Worm (Caenorhabditis elegans): ENCODE measurements around the gene Y41E3.18.
A peak's percentile ranks its signal among the peaks of the same experiment; 100 is the strongest.

Gene Y41E3.18

DNA sequence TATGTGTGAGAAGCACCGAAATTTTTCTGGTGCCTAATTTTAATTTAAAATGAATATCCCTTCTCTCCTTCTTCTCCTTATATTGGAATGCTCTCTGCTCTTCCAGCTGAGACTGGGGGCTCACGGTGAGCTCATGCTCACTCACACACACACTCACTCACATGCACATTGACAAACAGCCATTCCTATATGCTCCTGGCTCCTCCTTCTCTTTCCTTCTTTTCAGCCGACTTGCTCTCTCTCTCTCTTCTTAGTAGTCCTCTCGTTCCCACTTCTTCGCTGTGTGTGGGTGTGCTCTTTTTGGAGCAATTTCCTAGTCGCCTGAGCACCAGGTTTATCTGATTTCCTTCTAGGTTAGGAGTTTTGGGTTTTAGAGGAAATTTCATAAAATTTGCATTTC lies 44.6 kb downstream of the Y41E3.18 start:
- no peak for TF ChIP-seq mab-5 (tag; optimal IDR thresholded peaks at IDR 0.05)
- no peak for TF ChIP-seq nhr-237 (tag; optimal IDR thresholded peaks at IDR 0.05)
- TF ChIP-seq ces-1 (GFP tag; optimal IDR thresholded peaks at IDR 0.05), result peak; percentile 61
- no peak for TF ChIP-seq lsy-2 (tag; optimal IDR thresholded peaks at IDR 0.05)
- TF ChIP-seq cnd-1 (tag; optimal IDR thresholded peaks at IDR 0.05), result no peak
- no peak for TF ChIP-seq drap-1 (GFP tag; optimal IDR thresholded peaks at IDR 0.05)
- no peak for TF ChIP-seq tbx-8 (GFP tag; optimal IDR thresholded peaks at IDR 0.05)
- peak; percentile 43 for TF ChIP-seq mls-2 (tag; optimal IDR thresholded peaks at IDR 0.05)
- no peak for TF ChIP-seq pha-4 (tag; optimal IDR thresholded peaks at IDR 0.05)
- TF ChIP-seq ceh-39 (tag; optimal IDR thresholded peaks at IDR 0.05), result no peak
- no peak for TF ChIP-seq ham-2 (GFP tag; optimal IDR thresholded peaks at IDR 0.05)
- TF ChIP-seq hlh-1 (tag; optimal IDR thresholded peaks at IDR 0.05), result no peak
- TF ChIP-seq lin-32 (GFP tag; optimal IDR thresholded peaks at IDR 0.05), result no peak
- TF ChIP-seq unc-120 (tag; optimal IDR thresholded peaks at IDR 0.05; ENCODE audit: poor library complexity, severe bottlenecking), result no peak

DNA sequence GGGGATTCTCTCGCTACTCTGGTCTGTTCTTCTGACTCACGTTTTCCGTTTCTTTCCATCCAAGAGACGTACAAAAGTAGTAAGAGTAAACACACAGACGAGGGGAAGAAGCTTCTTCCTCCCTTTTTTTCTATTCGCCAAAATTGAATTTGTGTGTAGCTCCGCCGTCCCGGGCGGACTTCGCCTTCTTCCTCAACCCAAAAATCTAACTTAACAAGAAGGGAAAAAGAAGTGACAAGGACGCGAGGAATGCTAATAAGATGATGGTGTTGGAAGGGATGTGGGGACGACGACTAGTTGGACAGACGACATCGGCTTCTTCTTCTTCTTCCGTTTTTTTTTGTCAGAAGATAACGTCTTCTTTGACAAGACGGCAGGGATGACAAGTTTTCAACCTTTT lies 48.6 kb downstream of the Y41E3.18 start:
- TF ChIP-seq elt-1 (tag; optimal IDR thresholded peaks at IDR 0.05; ENCODE audit: borderline replicate concordance, insufficient read depth) (no peak), unc-62 (GFP tag; optimal IDR thresholded peaks at IDR 0.05) (no peak), ceh-83 (GFP tag; optimal IDR thresholded peaks at IDR 0.05) (no peak), ces-1 (GFP tag; optimal IDR thresholded peaks at IDR 0.05) (peak; percentile 98), elt-3 (tag; optimal IDR thresholded peaks at IDR 0.05) (no peak)

DNA sequence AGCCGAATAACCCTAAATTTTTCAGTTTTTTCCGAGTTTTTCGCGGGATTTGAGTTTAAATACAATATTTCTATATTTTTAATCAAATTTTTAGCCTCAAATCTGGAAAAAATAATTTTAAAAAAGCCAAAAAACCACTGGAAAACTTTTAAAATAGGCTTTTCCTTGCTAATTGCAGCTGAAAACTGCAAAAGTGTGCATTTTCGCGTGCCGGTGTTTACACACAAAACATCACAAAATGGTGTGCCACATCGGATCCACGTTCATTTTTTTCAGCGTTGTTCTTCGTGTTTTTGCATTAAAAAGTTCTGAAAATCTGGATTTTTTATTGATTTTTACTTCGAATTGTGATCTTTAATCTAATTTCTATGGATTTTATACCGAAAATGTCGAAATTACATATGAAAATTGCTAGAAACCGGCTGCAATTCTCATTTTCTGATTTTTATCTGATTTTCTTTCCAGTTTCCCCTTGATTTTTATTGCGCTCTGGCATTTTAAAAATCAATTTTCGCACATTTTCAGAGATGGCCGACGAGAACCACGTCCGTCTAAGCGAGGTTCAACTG lies 52.0 kb downstream of the Y41E3.18 start, which contains the start of gene Y41E3.7:
Y41E3.7 (plus strand) TSS at position 519 of the 569 bp plus-strand sequence.
- TF ChIP-seq ces-1 (GFP tag; optimal IDR thresholded peaks at IDR 0.05), result peak; percentile 18
- peak; percentile 29 for TF ChIP-seq ham-2 (GFP tag; optimal IDR thresholded peaks at IDR 0.05)
- TF ChIP-seq zip-8 (tag; optimal IDR thresholded peaks at IDR 0.05), result no peak

ce11 chrIV:15013083-15013482 lies 52.5 kb downstream of the Y41E3.18 start, which contains the start of gene qars-1:
qars-1 (minus strand) TSS chrIV:15013183.
- TF ChIP-seq ztf-11 (tag; optimal IDR thresholded peaks at IDR 0.05) (no peak), sem-2 (GFP tag; optimal IDR thresholded peaks at IDR 0.05) (no peak), cnd-1 (tag; optimal IDR thresholded peaks at IDR 0.05) (no peak), sptf-1 (tag; optimal IDR thresholded peaks at IDR 0.05) (no peak), nhr-76 (tag; optimal IDR thresholded peaks at IDR 0.05) (no peak)

ce11 chrIV:15012154-15012892 lies 53.2 kb downstream of the Y41E3.18 start:
- TF ChIP-seq unc-62 (GFP tag; optimal IDR thresholded peaks at IDR 0.05), result no peak
- no peak for TF ChIP-seq ceh-39 (tag; optimal IDR thresholded peaks at IDR 0.05)
- no peak for TF ChIP-seq nhr-28 (tag; optimal IDR thresholded peaks at IDR 0.05)
- TF ChIP-seq bed-3 (GFP tag; optimal IDR thresholded peaks at IDR 0.05), result no peak
- no peak for TF ChIP-seq M03D4.4 (tag; optimal IDR thresholded peaks at IDR 0.05)
- no peak for TF ChIP-seq nhr-2 (tag; optimal IDR thresholded peaks at IDR 0.05)
- TF ChIP-seq snpc-4 (tag; optimal IDR thresholded peaks at IDR 0.05), result no peak
- TF ChIP-seq unc-120 (tag; optimal IDR thresholded peaks at IDR 0.05; ENCODE audit: poor library complexity, severe bottlenecking), result no peak
- no peak for TF ChIP-seq nhr-76 (tag; optimal IDR thresholded peaks at IDR 0.05)
- TF ChIP-seq lin-13 (tag; optimal IDR thresholded peaks at IDR 0.05), result no peak
- TF ChIP-seq nhr-12 (tag; optimal IDR thresholded peaks at IDR 0.05), result no peak
- no peak for TF ChIP-seq mls-2 (tag; optimal IDR thresholded peaks at IDR 0.05)
- TF ChIP-seq zip-8 (tag; optimal IDR thresholded peaks at IDR 0.05), result no peak
